Fruit fly (Drosophila melanogaster) whole organism, embryonic: ENCODE results near the gene CG18262.

ENCODE experiments used
- Asciz ChIP-seq: fragments of 200-800 bp; sonication (Bioruptor generic); optimal IDR thresholded peaks from 2 replicates; lab custom pipeline; 2017; ENCODE audit warnings: missing biosample characterization, mild to moderate bottlenecking, missing genetic modification characterization, missing genetic modification reagents
- B-H2 ChIP-seq: fragments of 200-800 bp; sonication (Bioruptor generic); optimal IDR thresholded peaks from 2 replicates; lab custom pipeline; 2018; ENCODE audit warnings: missing biosample characterization, mild to moderate bottlenecking, missing genetic modification characterization
- CG12769 ChIP-seq: fragments of 200-800 bp; sonication (Bioruptor generic); optimal IDR thresholded peaks from 2 replicates; lab custom pipeline; 2019; ENCODE audit warnings: missing biosample characterization, mild to moderate bottlenecking, missing genetic modification characterization, moderate library complexity
- CG1529 ChIP-seq: fragments of 200-800 bp; sonication (Bioruptor generic); optimal IDR thresholded peaks from 3 replicates; lab custom pipeline; 2018; ENCODE audit warnings: missing biosample characterization, missing genetic modification characterization
- CG16813 ChIP-seq: fragments of 200-800 bp; sonication (Bioruptor generic); IDR thresholded peaks from 3 replicates; pipeline ENCODE4 v1.3.6; 2022; ENCODE audit warnings: missing biosample characterization, missing genetic modification characterization; ENCODE audit not compliant: partially characterized antibody
- CG17328 ChIP-seq: fragments of 200-800 bp; sonication (Bioruptor generic); IDR thresholded peaks from 2 replicates; pipeline ENCODE4 v1.3.6; 2022; ENCODE audit warnings: missing biosample characterization, missing genetic modification characterization
- CG18011 ChIP-seq: fragments of 200-800 bp; sonication (Bioruptor generic); optimal IDR thresholded peaks from 2 replicates; lab custom pipeline; 2017; ENCODE audit warnings: missing biosample characterization, missing genetic modification characterization, mild to moderate bottlenecking, moderate library complexity, missing genotype
- CG2120 ChIP-seq: fragments of 200-800 bp; sonication (Bioruptor generic); optimal IDR thresholded peaks from 3 replicates; lab custom pipeline; 2016; ENCODE audit warnings: missing biosample characterization, missing genetic modification characterization
- CG42726 ChIP-seq: fragments of 200-800 bp; sonication (Bioruptor generic); IDR thresholded peaks from 2 replicates; pipeline ENCODE4 v1.3.6; 2022; ENCODE audit warnings: missing biosample characterization, missing genetic modification characterization; ENCODE audit not compliant: partially characterized antibody
- CG4360 ChIP-seq: fragments of 200-800 bp; sonication (Bioruptor generic); IDR thresholded peaks from 2 replicates; pipeline ENCODE4 v1.3.6; 2022; ENCODE audit warnings: missing biosample characterization, missing genetic modification characterization
- CG4730 ChIP-seq: fragments of 200-800 bp; sonication (Bioruptor generic); IDR thresholded peaks from 2 replicates; pipeline ENCODE4 v1.3.6; 2022; ENCODE audit warnings: missing biosample characterization, missing genetic modification characterization
- CG4820 ChIP-seq: fragments of 200-800 bp; sonication (Bioruptor generic); optimal IDR thresholded peaks from 3 replicates; lab custom pipeline; 2016; ENCODE audit warnings: missing biosample characterization, missing genetic modification characterization
- CG6175 ChIP-seq: fragments of 200-800 bp; sonication (Bioruptor generic); IDR thresholded peaks from 3 replicates; pipeline ENCODE4 v1.3.6; 2022; ENCODE audit warnings: missing biosample characterization, missing genetic modification characterization
- CG6683 ChIP-seq: fragments of 200-800 bp; sonication (Bioruptor generic); optimal IDR thresholded peaks from 2 replicates; lab custom pipeline; 2017; ENCODE audit warnings: missing biosample characterization, mild to moderate bottlenecking, missing genetic modification characterization, missing genetic modification reagents
- CG6791 ChIP-seq: fragments of 200-800 bp; sonication (Bioruptor generic); IDR thresholded peaks from 3 replicates; pipeline ENCODE4 v1.3.6; 2022; ENCODE audit warnings: missing biosample characterization, missing genetic modification characterization; ENCODE audit not compliant: partially characterized antibody
- CG7357 ChIP-seq: fragments of 200-800 bp; sonication (Bioruptor generic); IDR thresholded peaks from 3 replicates; pipeline ENCODE4 v1.3.6; 2022; ENCODE audit warnings: missing biosample characterization, missing genetic modification characterization
- CG7372 ChIP-seq: fragments of 200-800 bp; sonication (Bioruptor generic); IDR thresholded peaks from 2 replicates; pipeline ENCODE4 v1.3.6; 2022; ENCODE audit warnings: missing biosample characterization, missing genetic modification characterization
- CG8944 ChIP-seq: fragments of 200-800 bp; sonication (Bioruptor generic); optimal IDR thresholded peaks from 3 replicates; lab custom pipeline; 2016; ENCODE audit warnings: missing biosample characterization, missing genetic modification characterization
- Dref ChIP-seq: fragments of 200-800 bp; sonication (Bioruptor generic); IDR thresholded peaks from 2 replicates; pipeline ENCODE4 v1.3.6; 2022; ENCODE audit warnings: missing biosample characterization, missing genetic modification characterization
- HHEX ChIP-seq: fragments of 200-800 bp; sonication (Bioruptor generic); optimal IDR thresholded peaks from 3 replicates; lab custom pipeline; 2017; ENCODE audit warnings: missing biosample characterization, mild to moderate bottlenecking, missing genetic modification characterization, missing genetic modification reagents
- HLH4C ChIP-seq: fragments of 200-800 bp; sonication (Bioruptor generic); IDR thresholded peaks from 3 replicates; pipeline ENCODE4 v1.3.6; 2022; ENCODE audit warnings: missing biosample characterization, missing genetic modification characterization; ENCODE audit not compliant: partially characterized antibody
- Lpt ChIP-seq: fragments of >200 bp; optimal IDR thresholded peaks from 2 replicates; lab custom pipeline; 2018; ENCODE audit warnings: missing biosample characterization, missing genetic modification characterization
- Myb ChIP-seq: fragments of 200-800 bp; sonication (Bioruptor generic); optimal IDR thresholded peaks from 2 replicates; lab custom pipeline; 2016; ENCODE audit warnings: missing biosample characterization, missing genetic modification characterization
- Neu2 ChIP-seq: fragments of 200-800 bp; sonication (Bioruptor generic); optimal IDR thresholded peaks from 3 replicates; lab custom pipeline; 2016; ENCODE audit warnings: missing biosample characterization, missing genetic modification characterization, borderline replicate concordance
- Nf-YA ChIP-seq: fragments of 200-800 bp; sonication (Bioruptor generic); IDR thresholded peaks from 2 replicates; pipeline ENCODE4 v1.3.6; 2022; ENCODE audit warnings: missing biosample characterization, missing genetic modification characterization
- Ravus ChIP-seq: fragments of 200-800 bp; sonication (Bioruptor generic); IDR thresholded peaks from 2 replicates; pipeline ENCODE4 v1.3.6; 2022; ENCODE audit warnings: missing biosample characterization, missing genetic modification characterization
- Trl ChIP-seq, 3 experiments: fragments of >200 bp in 2 of 3; fragments of 200-800 bp in 1 of 3; sonication (Bioruptor generic) in 1 of 3; optimal IDR thresholded peaks; 2 replicates in 1 of 3; 3 replicates in 2 of 3; lab custom pipeline; 2016 to 2017; ENCODE audit warnings: missing biosample characterization in 1 of 3, missing genetic modification characterization in 1 of 3
- ac ChIP-seq: fragments of 200-800 bp; sonication (Bioruptor generic); optimal IDR thresholded peaks from 3 replicates; lab custom pipeline; 2017; ENCODE audit warnings: missing biosample characterization, mild to moderate bottlenecking, missing genetic modification characterization
- amos ChIP-seq: fragments of 200-800 bp; sonication (Bioruptor generic); IDR thresholded peaks from 2 replicates; pipeline ENCODE4 v1.3.6; 2022; ENCODE audit warnings: missing biosample characterization, missing genetic modification characterization; ENCODE audit not compliant: partially characterized antibody
- bbx ChIP-seq: fragments of 200-800 bp; sonication (Bioruptor generic); IDR thresholded peaks from 2 replicates; pipeline ENCODE4 v1.3.6; 2022; ENCODE audit warnings: missing biosample characterization, missing genetic modification characterization; ENCODE audit not compliant: partially characterized antibody
- bsh ChIP-seq, 2 experiments: fragments of 200-800 bp; sonication (Bioruptor generic); optimal IDR thresholded peaks; 2 replicates each; lab custom pipeline; 2017 to 2018; ENCODE audit warnings: mild to moderate bottlenecking in 2 of 2, missing biosample characterization in 2 of 2, missing genetic modification characterization in 2 of 2, moderate library complexity in 1 of 2
- btn ChIP-seq: fragments of 200-800 bp; sonication (Bioruptor generic); optimal IDR thresholded peaks from 2 replicates; lab custom pipeline; 2016; ENCODE audit warnings: missing biosample characterization, missing genetic modification characterization
- cato ChIP-seq: fragments of 200-800 bp; sonication (Bioruptor generic); optimal IDR thresholded peaks from 2 replicates; lab custom pipeline; 2016; ENCODE audit warnings: missing biosample characterization, missing genetic modification characterization, borderline replicate concordance
- crp ChIP-seq, 2 experiments: fragments of 200-800 bp; sonication (Bioruptor generic); optimal IDR thresholded peaks; 2 replicates in 1 of 2; 3 replicates in 1 of 2; lab custom pipeline; 2017; ENCODE audit warnings: missing biosample characterization in 2 of 2, missing genetic modification characterization in 2 of 2, mild to moderate bottlenecking in 1 of 2, moderate library complexity in 1 of 2
- danr ChIP-seq: fragments of 200-800 bp; sonication (Bioruptor generic); IDR thresholded peaks from 2 replicates; pipeline ENCODE4 v1.3.6; 2022; ENCODE audit warnings: missing biosample characterization, missing genetic modification characterization
- eyg ChIP-seq: fragments of 200-800 bp; sonication (Bioruptor generic); optimal IDR thresholded peaks from 3 replicates; lab custom pipeline; 2016; ENCODE audit warnings: missing biosample characterization, missing genetic modification characterization
- fu2 ChIP-seq: fragments of 200-800 bp; sonication (Bioruptor generic); optimal IDR thresholded peaks from 2 replicates; lab custom pipeline; 2016; ENCODE audit warnings: missing biosample characterization, missing genetic modification characterization
- ind ChIP-seq: fragments of 200-800 bp; sonication (Bioruptor generic); optimal IDR thresholded peaks from 3 replicates; lab custom pipeline; 2016; ENCODE audit warnings: missing biosample characterization, missing genetic modification characterization
- inv ChIP-seq: fragments of 200-800 bp; sonication (Bioruptor generic); IDR thresholded peaks from 2 replicates; pipeline ENCODE4 v1.3.6; 2022; ENCODE audit warnings: missing biosample characterization, missing genetic modification characterization; ENCODE audit not compliant: partially characterized antibody
- nerfin-2 ChIP-seq: fragments of 200-800 bp; sonication (Bioruptor generic); IDR thresholded peaks from 2 replicates; pipeline ENCODE4 v1.3.6; 2022; ENCODE audit warnings: missing biosample characterization, missing genetic modification characterization; ENCODE audit not compliant: partially characterized antibody
- oc ChIP-seq: fragments of 200-800 bp; sonication (Bioruptor generic); optimal IDR thresholded peaks from 2 replicates; lab custom pipeline; 2018; ENCODE audit warnings: missing biosample characterization, mild to moderate bottlenecking, missing genetic modification characterization, moderate library complexity
- org-1 ChIP-seq: fragments of 200-800 bp; sonication (Bioruptor generic); optimal IDR thresholded peaks from 2 replicates; lab custom pipeline; 2017; ENCODE audit warnings: missing biosample characterization, missing genetic modification characterization
- slbo ChIP-seq: fragments of 200-800 bp; sonication (Bioruptor generic); IDR thresholded peaks from 2 replicates; pipeline ENCODE4 v1.3.6; 2022; ENCODE audit warnings: missing biosample characterization, missing genetic modification characterization
- sug ChIP-seq: fragments of 200-800 bp; optimal IDR thresholded peaks from 2 replicates; lab custom pipeline; 2019; ENCODE audit warnings: missing biosample characterization, mild to moderate bottlenecking, missing genetic modification characterization, moderate library complexity
- twi ChIP-seq: fragments of 200-800 bp; optimal IDR thresholded peaks from 2 replicates; lab custom pipeline; 2019; ENCODE audit warnings: missing biosample characterization, mild to moderate bottlenecking, missing genetic modification characterization, moderate library complexity
- vfl ChIP-seq: fragments of 200-800 bp; sonication (Bioruptor generic); optimal IDR thresholded peaks from 2 replicates; lab custom pipeline; 2016; ENCODE audit warnings: missing biosample characterization, missing genetic modification characterization
- zen ChIP-seq: fragments of 200-800 bp; sonication (Bioruptor generic); optimal IDR thresholded peaks from 3 replicates; lab custom pipeline; 2018; ENCODE audit warnings: missing biosample characterization, mild to moderate bottlenecking, missing genetic modification characterization, moderate library complexity
- zen2 ChIP-seq: fragments of 200-800 bp; sonication (Bioruptor generic); IDR thresholded peaks from 3 replicates; pipeline ENCODE4 v1.3.6; 2022; ENCODE audit warnings: missing biosample characterization, missing genetic modification characterization; ENCODE audit not compliant: partially characterized antibody

CG18262 gene

DNA sequence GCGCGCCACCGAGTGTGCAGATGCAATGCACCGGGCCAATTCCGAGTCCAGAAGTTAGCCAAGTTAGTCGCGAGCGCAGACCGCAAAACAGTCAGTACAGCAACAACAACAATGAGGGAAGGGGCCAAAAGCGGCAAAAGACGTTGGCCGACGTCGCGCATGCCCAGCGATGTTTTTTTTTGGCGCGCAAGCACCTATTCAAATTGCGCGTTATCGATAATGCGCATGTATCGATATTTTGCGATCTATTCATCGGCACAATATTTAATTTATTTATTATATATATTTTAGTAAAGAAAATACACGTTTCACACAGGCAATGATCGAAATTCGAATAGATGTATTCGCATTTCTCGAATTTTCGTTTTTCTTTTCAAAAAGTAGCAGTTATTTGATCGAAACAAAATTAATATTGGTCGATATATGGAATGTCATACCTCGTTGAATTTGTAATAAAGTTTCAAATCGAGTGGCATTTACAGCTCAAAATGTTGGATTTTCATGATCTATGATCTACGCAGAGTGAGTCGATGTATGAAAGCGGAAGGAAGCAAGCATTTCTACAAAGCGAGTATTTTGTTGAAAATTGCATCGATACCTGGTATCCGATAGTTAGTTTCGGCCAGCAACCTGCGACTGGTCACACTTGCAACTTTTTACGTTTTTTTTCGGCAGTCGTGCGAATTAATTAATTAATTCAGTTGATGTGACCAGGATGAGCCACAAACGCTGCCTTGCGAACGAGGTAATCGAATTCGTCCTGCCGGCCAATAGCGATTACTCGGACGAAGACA, 23.3 kb upstream of the CG18262 start, which contains the start of gene CG2116 (continued):
- peak; percentile 63; the same call in 2 of the 3 replicates for TF ChIP-seq HLH4C
- no peak for TF ChIP-seq fu2 (GFP tag; lab: Kevin White, UChicago)
- TF ChIP-seq bsh (GFP tag; optimal IDR thresholded peaks at IDR 0.05; lab: Kevin White, UChicago) = no peak
- no peak for TF ChIP-seq CG17328 (GFP tag; lab: Robert Waterston, UW)
- TF ChIP-seq CG2120 (GFP tag; lab: Kevin White, UChicago) = no peak
- no peak for TF ChIP-seq sug (tag; lab: Kevin White, UChicago)
- TF ChIP-seq Dref (GFP tag; lab: Robert Waterston, UW) = peak; percentile 59
- no peak for TF ChIP-seq eyg (GFP tag; lab: Kevin White, UChicago)
- no peak for TF ChIP-seq CG6175 (GFP tag; lab: Robert Waterston, UW)
- TF ChIP-seq ind (GFP tag; lab: Kevin White, UChicago) = no peak
- TF ChIP-seq CG4360 (GFP tag; lab: Robert Waterston, UW) = peak; percentile 54
- no peak for TF ChIP-seq CG1529 (GFP tag; lab: Kevin White, UChicago)
- TF ChIP-seq zen2 (GFP tag; lab: Robert Waterston, UW) = peak; percentile 52; the same call in 1 of the 3 replicates
- TF ChIP-seq twi (tag; lab: Kevin White, UChicago) = no peak
- no peak for TF ChIP-seq CG6683 (GFP tag; lab: Kevin White, UChicago)
- TF ChIP-seq CG12769 (tag; lab: Kevin White, UChicago) = no peak
- TF ChIP-seq CG7357 (GFP tag; lab: Robert Waterston, UW) = no peak
- no peak for TF ChIP-seq B-H2 (GFP tag; lab: Kevin White, UChicago)
- no peak for TF ChIP-seq CG18011 (GFP tag; lab: Kevin White, UChicago)
- peak; percentile 47 for TF ChIP-seq Myb
- no peak for TF ChIP-seq CG8944 (GFP tag; lab: Kevin White, UChicago)
- TF ChIP-seq cato (GFP tag; lab: Kevin White, UChicago) = no peak
- TF ChIP-seq nerfin-2 (GFP tag; lab: Robert Waterston, UW) = 0 out of 2 replicates have a peak, but pooled peaks have one; percentile 23
- peak; percentile 63 for TF ChIP-seq bbx (GFP tag; lab: Robert Waterston, UW)
- TF ChIP-seq Asciz (GFP tag; lab: Kevin White, UChicago) = no peak
- no peak for TF ChIP-seq zen (tag; lab: Kevin White, UChicago)
- no peak for TF ChIP-seq org-1 (GFP tag; lab: Kevin White, UChicago)
- TF ChIP-seq HHEX (GFP tag; lab: Kevin White, UChicago) = no peak
- TF ChIP-seq Ravus (GFP tag; lab: Robert Waterston, UW) = no peak
- TF ChIP-seq CG4820 = no peak
- TF ChIP-seq Trl (optimal IDR thresholded peaks at IDR 0.05; lab: Kevin White, UChicago) = no peak
- TF ChIP-seq Trl (GFP tag; optimal IDR thresholded peaks at IDR 0.05; lab: Kevin White, UChicago) = no peak
- TF ChIP-seq oc (tag; lab: Kevin White, UChicago) = no peak
- TF ChIP-seq crp (GFP tag; optimal IDR thresholded peaks at IDR 0.05; lab: Kevin White, UChicago) = peak in 1 of 2 experiments; percentile 25
- TF ChIP-seq Lpt (GFP tag; lab: Kevin White, UChicago) = no peak
- no peak for TF ChIP-seq ac
- no peak for TF ChIP-seq Neu2 (GFP tag; lab: Kevin White, UChicago)
- TF ChIP-seq danr (GFP tag; lab: Robert Waterston, UW) = no peak
- no peak for TF ChIP-seq vfl (GFP tag; lab: Kevin White, UChicago)
- TF ChIP-seq CG6791 = peak; percentile 64
- no peak for TF ChIP-seq btn (GFP tag; lab: Kevin White, UChicago)
- TF ChIP-seq slbo = no peak
- 0 out of 2 replicates have a peak, but pooled peaks have one; percentile 40 for TF ChIP-seq CG42726 (GFP tag; lab: Robert Waterston, UW)
- peak; percentile 79 for TF ChIP-seq CG16813 (GFP tag; lab: Robert Waterston, UW)
- TF ChIP-seq CG7372 (GFP tag; lab: Robert Waterston, UW) = no peak
- no peak for TF ChIP-seq CG4730 (GFP tag; lab: Robert Waterston, UW)
- no peak for TF ChIP-seq Nf-YA (GFP tag; lab: Robert Waterston, UW)
- TF ChIP-seq amos (GFP tag; lab: Robert Waterston, UW) = peak; percentile 73
- peak; percentile 59; the same call in 1 of the 2 replicates for TF ChIP-seq inv (GFP tag; lab: Robert Waterston, UW)
